Worm (Caenorhabditis elegans): ENCODE data around the gene mans-3.

- no peak for TF ChIP-seq R02D3.7 (tag; optimal IDR thresholded peaks at IDR 0.05)
- no peak for TF ChIP-seq snpc-4 (tag; optimal IDR thresholded peaks at IDR 0.05)
- no peak for TF ChIP-seq zag-1 (tag; optimal IDR thresholded peaks at IDR 0.05)
- no peak for TF ChIP-seq F37D6.2 (tag; optimal IDR thresholded peaks at IDR 0.05)
- no peak for TF ChIP-seq fos-1 (tag; optimal IDR thresholded peaks at IDR 0.05)
- TF ChIP-seq pqm-1 (tag; optimal IDR thresholded peaks at IDR 0.05): no peak
- TF ChIP-seq egl-27 (tag; optimal IDR thresholded peaks at IDR 0.05): no peak
- no peak for TF ChIP-seq saeg-2 (GFP tag; IDR thresholded peaks at IDR 0.05)
- no peak for TF ChIP-seq zfp-3 (GFP tag; conservative IDR thresholded peaks at IDR 0.05)
Measured at ce11 chrX:5210927-5211655, 45.9 kb downstream of the mans-3 start.

All from whole organism, L4 larva.